Fruit fly (Drosophila melanogaster) whole organism, adult: ENCODE results near the gene jet.

Source experiments
- CG11617 ChIP-seq: fragments of 200-800 bp; sonication (Bioruptor generic); optimal IDR thresholded peaks from 2 replicates; lab custom pipeline; 2017; ENCODE audit warnings: mild to moderate bottlenecking, missing biosample characterization, missing genetic modification reagents, missing genetic modification characterization
- CG12768 ChIP-seq: fragments of 200-800 bp; sonication (Bioruptor generic); optimal IDR thresholded peaks from 2 replicates; lab custom pipeline; 2017; ENCODE audit warnings: missing biosample characterization, missing genetic modification characterization, mild to moderate bottlenecking, moderate library complexity, missing genetic modification reagents
- CG1620 ChIP-seq: fragments of 200-800 bp; sonication (Bioruptor generic); optimal IDR thresholded peaks from 2 replicates; lab custom pipeline; 2016; ENCODE audit warnings: missing biosample characterization, missing genetic modification characterization
- CG33017 ChIP-seq: fragments of 200-800 bp; sonication (Bioruptor generic); optimal IDR thresholded peaks from 2 replicates; lab custom pipeline; 2018; ENCODE audit warnings: missing biosample characterization, mild to moderate bottlenecking, missing genetic modification characterization, moderate library complexity
- CG7101 ChIP-seq: fragments of 200-800 bp; sonication (Bioruptor generic); optimal IDR thresholded peaks from 2 replicates; lab custom pipeline; 2018; ENCODE audit warnings: missing biosample characterization, mild to moderate bottlenecking, missing genetic modification characterization, moderate library complexity
- Clk ChIP-seq: fragments of 200-800 bp; sonication (Bioruptor generic); optimal IDR thresholded peaks from 2 replicates; lab custom pipeline; 2017; ENCODE audit warnings: missing biosample characterization, missing genetic modification characterization
- Hr96 ChIP-seq: fragments of 200-800 bp; sonication (Bioruptor generic); optimal IDR thresholded peaks from 2 replicates; lab custom pipeline; 2016; ENCODE audit warnings: missing biosample characterization, missing genetic modification characterization
- bab1 ChIP-seq: fragments of 200-800 bp; sonication (Bioruptor generic); optimal IDR thresholded peaks from 3 replicates; lab custom pipeline; 2019; ENCODE audit warnings: missing biosample characterization, mild to moderate bottlenecking, missing genetic modification characterization, moderate library complexity
- cnc ChIP-seq, 2 experiments: fragments of >200 bp; optimal IDR thresholded peaks; 2 replicates each; lab custom pipeline; 2017
- kay ChIP-seq: fragments of 200-800 bp; sonication (Bioruptor generic); peaks from one replicate; lab custom pipeline; 2016; ENCODE audit warnings: missing biosample characterization, missing genetic modification characterization, borderline replicate concordance
- ovo ChIP-seq: fragments of 200-800 bp; sonication (Bioruptor generic); optimal IDR thresholded peaks from 2 replicates; lab custom pipeline; 2016; ENCODE audit warnings: missing biosample characterization, missing genetic modification characterization
- toe ChIP-seq: fragments of 200-800 bp; sonication (Bioruptor generic); optimal IDR thresholded peaks from 2 replicates; lab custom pipeline; 2016; ENCODE audit warnings: missing biosample characterization, missing genetic modification characterization

- TF ChIP-seq CG11617 (GFP tag; lab: Kevin White, UChicago) (no peak), kay (GFP tag; lab: Kevin White, UChicago) (no peak), CG1620 (GFP tag; lab: Kevin White, UChicago) (no peak), cnc (optimal IDR thresholded peaks at IDR 0.05; lab: Kevin White, UChicago) (no peak), bab1 (GFP tag; lab: Kevin White, UChicago) (no peak), Clk (GFP tag; lab: Kevin White, UChicago) (no peak), ovo (GFP tag; lab: Kevin White, UChicago) (peak; percentile 86), Hr96 (GFP tag; lab: Kevin White, UChicago) (no peak), CG33017 (tag; lab: Kevin White, UChicago) (no peak), toe (GFP tag; lab: Kevin White, UChicago) (no peak), CG7101 (tag; lab: Kevin White, UChicago) (no peak), CG12768 (GFP tag; lab: Kevin White, UChicago) (no peak)
These were observed 32.6 kb upstream of the jet start for dm6 chr2L:4982098-4982646.
